Worm (Caenorhabditis elegans): ENCODE data around the gene gtf-2H3.

Gene gtf-2H3

ce11 chrIII:10123586-10124233, 3.8 kb upstream of the gtf-2H3 start, which contains the start of gene ttll-4 (continued):
- TF ChIP-seq nhr-90 (tag; optimal IDR thresholded peaks at IDR 0.05; ENCODE audit: poor library complexity) (peak; percentile 31), rnt-1 (tag; optimal IDR thresholded peaks at IDR 0.05) (peak; percentile 85), tlp-1 (tag; optimal IDR thresholded peaks at IDR 0.05) (no peak), ceh-8 (GFP tag; optimal IDR thresholded peaks at IDR 0.05) (no peak), lir-3 (tag; optimal IDR thresholded peaks at IDR 0.05; ENCODE audit: poor library complexity) (peak; percentile 71), sptf-1 (tag; optimal IDR thresholded peaks at IDR 0.05) (no peak), egl-27 (tag; optimal IDR thresholded peaks at IDR 0.05) (no peak), ama-1 (optimal IDR thresholded peaks at IDR 0.05) (no peak)

- TF ChIP-seq F16B12.6 (tag; optimal IDR thresholded peaks at IDR 0.05): no peak
- TF ChIP-seq dpl-1 (GFP tag; optimal IDR thresholded peaks at IDR 0.05): no peak
- no peak for TF ChIP-seq ets-5 (GFP tag; IDR thresholded peaks at IDR 0.05)
- TF ChIP-seq fkh-8 (tag; optimal IDR thresholded peaks at IDR 0.05): no peak
- TF ChIP-seq elt-2 (tag; optimal IDR thresholded peaks at IDR 0.05): no peak
- no peak for TF ChIP-seq zip-4 (GFP tag; optimal IDR thresholded peaks at IDR 0.05)
- TF ChIP-seq isw-1 (GFP tag; IDR thresholded peaks at IDR 0.05): no peak
- TF ChIP-seq nhr-77 (tag; optimal IDR thresholded peaks at IDR 0.05): no peak
- no peak for TF ChIP-seq nhr-47 (tag; optimal IDR thresholded peaks at IDR 0.05)
- TF ChIP-seq dsc-1 (tag; optimal IDR thresholded peaks at IDR 0.05): no peak
- TF ChIP-seq fkh-4 (tag; optimal IDR thresholded peaks at IDR 0.05; ENCODE audit: borderline replicate concordance): no peak
- TF ChIP-seq fkh-10 (GFP tag; optimal IDR thresholded peaks at IDR 0.05): no peak
- TF ChIP-seq hpl-2 (GFP tag; optimal IDR thresholded peaks at IDR 0.05): no peak
- TF ChIP-seq C34B4.2 (tag; optimal IDR thresholded peaks at IDR 0.05): no peak
- no peak for TF ChIP-seq swsn-7 (tag; optimal IDR thresholded peaks at IDR 0.05)
- no peak for TF ChIP-seq unc-62 (GFP tag; optimal IDR thresholded peaks at IDR 0.05)
- no peak for TF ChIP-seq sptf-1 (tag; optimal IDR thresholded peaks at IDR 0.05)
Measured at ce11 chrIII:10118818-10119217, 1.1 kb downstream of the gtf-2H3 start, which contains the start of gene ZK1128.3. ZK1128.3 (minus strand) TSS chrIII:10118918.

- TF ChIP-seq mab-9 (GFP tag; IDR thresholded peaks at IDR 0.05) (no peak), mep-1 (tag; optimal IDR thresholded peaks at IDR 0.05) (peak; percentile 23), dpl-1 (GFP tag; optimal IDR thresholded peaks at IDR 0.05) (peak; percentile 23 to 62 (median 41)), grh-1 (GFP tag; IDR thresholded peaks at IDR 0.05) (no peak), xbp-1 (tag; optimal IDR thresholded peaks at IDR 0.05) (peak; percentile 12), F16B12.6 (tag; optimal IDR thresholded peaks at IDR 0.05) (peak; percentile 86), nhr-71 (tag; optimal IDR thresholded peaks at IDR 0.05) (peak; percentile 34), ceh-82 (tag; optimal IDR thresholded peaks at IDR 0.05) (peak in 1 of 3 experiments; percentile 17), hlh-4 (tag; optimal IDR thresholded peaks at IDR 0.05) (no peak), lsy-2 (tag; optimal IDR thresholded peaks at IDR 0.05) (peak; percentile 46 to 67), vab-15 (tag; optimal IDR thresholded peaks at IDR 0.05) (peak; percentile 19), snu-23 (GFP tag; optimal IDR thresholded peaks at IDR 0.05) (peak; percentile 46), nhr-47 (tag; optimal IDR thresholded peaks at IDR 0.05) (peak; percentile 31), unc-130 (tag; optimal IDR thresholded peaks at IDR 0.05) (peak; percentile 63), nhr-19 (GFP tag; conservative IDR thresholded peaks at IDR 0.05) (no peak), isw-1 (GFP tag; IDR thresholded peaks at IDR 0.05) (0 out of 2 replicates have a peak, but pooled peaks have one; percentile 6), lin-35 (GFP tag; optimal IDR thresholded peaks at IDR 0.05) (peak; percentile 36 to 50), nhr-85 (tag) (peak; percentile 25), nhr-90 (tag; optimal IDR thresholded peaks at IDR 0.05; ENCODE audit: poor library complexity) (no peak), rnt-1 (tag; optimal IDR thresholded peaks at IDR 0.05) (peak; percentile 17), unc-86 (tag; optimal IDR thresholded peaks at IDR 0.05) (peak; percentile 9), lir-3 (tag; optimal IDR thresholded peaks at IDR 0.05; ENCODE audit: poor library complexity) (no peak), efl-1 (optimal IDR thresholded peaks at IDR 0.05) (peak; percentile 39 to 48), efl-1 (GFP tag; optimal IDR thresholded peaks at IDR 0.05 in 1 of 2) (peak; percentile 62 to 94), lin-15B (tag; optimal IDR thresholded peaks at IDR 0.05) (peak; percentile 4)
Measured at ce11 chrIII:10114662-10115061, 5.3 kb downstream of the gtf-2H3 start, which contains the start of the genes ZK1128.1 and mett-10. ZK1128.1 (minus strand) TSS chrIII:10114760. mett-10 (plus strand) TSS chrIII:10115036.

All from whole organism, L1 larva.